Fruit fly (Drosophila melanogaster) whole organism, embryonic: ENCODE data around the gene Nckx30C.
A peak's percentile ranks its signal among the peaks of the same experiment; 100 is the strongest.

Source experiments
- B-H1 ChIP-seq: fragments of 200-800 bp; sonication (Bioruptor generic); IDR thresholded peaks from 3 replicates; pipeline ENCODE4 v1.3.6; 2022; ENCODE audit warnings: missing biosample characterization, missing genetic modification characterization
- B-H2 ChIP-seq: fragments of 200-800 bp; sonication (Bioruptor generic); optimal IDR thresholded peaks from 2 replicates; lab custom pipeline; 2018; ENCODE audit warnings: missing biosample characterization, mild to moderate bottlenecking, missing genetic modification characterization
- CG10431 ChIP-seq: fragments of 200-800 bp; sonication (Bioruptor generic); optimal IDR thresholded peaks from 3 replicates; lab custom pipeline; 2018; ENCODE audit warnings: missing biosample characterization, mild to moderate bottlenecking, missing genetic modification characterization
- CG11247 ChIP-seq: fragments of 200-800 bp; sonication (Bioruptor generic); IDR thresholded peaks from 2 replicates; pipeline ENCODE4 v1.3.6; 2022; ENCODE audit warnings: missing biosample characterization, missing genetic modification characterization
- CG11456 ChIP-seq: fragments of 200-800 bp; sonication (Bioruptor generic); IDR thresholded peaks from 3 replicates; pipeline ENCODE4 v1.3.6; 2022; ENCODE audit warnings: missing biosample characterization, missing genetic modification characterization
- CG1603 ChIP-seq: fragments of 200-800 bp; sonication (Bioruptor generic); optimal IDR thresholded peaks from 2 replicates; lab custom pipeline; 2019; ENCODE audit warnings: missing biosample characterization, mild to moderate bottlenecking, missing genetic modification characterization, moderate library complexity
- CG16813 ChIP-seq: fragments of 200-800 bp; sonication (Bioruptor generic); IDR thresholded peaks from 3 replicates; pipeline ENCODE4 v1.3.6; 2022; ENCODE audit warnings: missing biosample characterization, missing genetic modification characterization; ENCODE audit not compliant: partially characterized antibody
- CG18262 ChIP-seq: fragments of 200-800 bp; optimal IDR thresholded peaks from 3 replicates; lab custom pipeline; 2019; ENCODE audit warnings: missing biosample characterization, mild to moderate bottlenecking, missing genetic modification characterization, moderate library complexity
- CG2678 ChIP-seq: fragments of 200-800 bp; sonication (Bioruptor generic); optimal IDR thresholded peaks from 3 replicates; lab custom pipeline; 2019; ENCODE audit warnings: missing biosample characterization, mild to moderate bottlenecking, missing genetic modification characterization, moderate library complexity
- CG30020 ChIP-seq: fragments of 200-800 bp; optimal IDR thresholded peaks from 2 replicates; lab custom pipeline; 2019; ENCODE audit warnings: missing biosample characterization, mild to moderate bottlenecking, missing genetic modification characterization, moderate library complexity
- CG30403 ChIP-seq: fragments of 200-800 bp; sonication (Bioruptor generic); optimal IDR thresholded peaks from 3 replicates; lab custom pipeline; 2016; ENCODE audit warnings: missing biosample characterization, missing genetic modification characterization
- CG3065 ChIP-seq: fragments of 200-800 bp; sonication (Bioruptor generic); optimal IDR thresholded peaks from 2 replicates; lab custom pipeline; 2016; ENCODE audit warnings: missing biosample characterization, missing genetic modification characterization
- CG34422 ChIP-seq: fragments of 200-800 bp; sonication (Bioruptor generic); IDR thresholded peaks from 3 replicates; pipeline ENCODE4 v1.3.6; 2022; ENCODE audit warnings: missing biosample characterization, missing genetic modification characterization
- CG5180 ChIP-seq: fragments of 200-800 bp; sonication (Bioruptor generic); optimal IDR thresholded peaks from 3 replicates; lab custom pipeline; 2017; ENCODE audit warnings: missing biosample characterization, missing genetic modification characterization, mild to moderate bottlenecking, moderate library complexity, missing genetic modification reagents
- CG7928 ChIP-seq: fragments of 200-800 bp; sonication (Bioruptor generic); optimal IDR thresholded peaks from 2 replicates; lab custom pipeline; 2017; ENCODE audit warnings: missing biosample characterization, mild to moderate bottlenecking, missing genetic modification characterization
- CG8944 ChIP-seq: fragments of 200-800 bp; sonication (Bioruptor generic); optimal IDR thresholded peaks from 3 replicates; lab custom pipeline; 2016; ENCODE audit warnings: missing biosample characterization, missing genetic modification characterization
- CG9215 ChIP-seq: fragments of 200-800 bp; sonication (Bioruptor generic); IDR thresholded peaks from 2 replicates; pipeline ENCODE4 v1.3.6; 2022; ENCODE audit warnings: missing biosample characterization, missing genetic modification characterization
- D19A ChIP-seq: fragments of 200-800 bp; optimal IDR thresholded peaks from 3 replicates; lab custom pipeline; 2019; ENCODE audit warnings: missing biosample characterization, mild to moderate bottlenecking, missing genetic modification characterization, moderate library complexity
- Dad ChIP-seq: fragments of 200-800 bp; sonication (Bioruptor generic); optimal IDR thresholded peaks from 3 replicates; lab custom pipeline; 2016; ENCODE audit warnings: missing biosample characterization, missing genetic modification characterization
- Dbx ChIP-seq: fragments of 200-800 bp; sonication (Bioruptor generic); IDR thresholded peaks from 3 replicates; pipeline ENCODE4 v1.3.6; 2022; ENCODE audit warnings: missing biosample characterization, missing genetic modification characterization
- HLH3B ChIP-seq: fragments of 200-800 bp; sonication (Bioruptor generic); IDR thresholded peaks from 2 replicates; pipeline ENCODE4 v1.3.6; 2022; ENCODE audit warnings: missing biosample characterization, missing genetic modification characterization
- Hey ChIP-seq: fragments of 200-800 bp; sonication (Bioruptor generic); optimal IDR thresholded peaks from 3 replicates; lab custom pipeline; 2018; ENCODE audit warnings: missing biosample characterization, mild to moderate bottlenecking, missing genetic modification characterization
- Hr3 ChIP-seq: fragments of 200-800 bp; sonication (Bioruptor generic); optimal IDR thresholded peaks from 3 replicates; lab custom pipeline; 2016; ENCODE audit warnings: missing biosample characterization, missing genetic modification characterization
- Hsf ChIP-seq: fragments of 200-800 bp; sonication (Bioruptor generic); optimal IDR thresholded peaks from 3 replicates; lab custom pipeline; 2016; ENCODE audit warnings: missing biosample characterization, missing genetic modification characterization
- MESR4 ChIP-seq: fragments of 200-800 bp; sonication (Bioruptor generic); optimal IDR thresholded peaks from 2 replicates; lab custom pipeline; 2018; ENCODE audit warnings: missing biosample characterization, mild to moderate bottlenecking, missing genetic modification characterization, moderate library complexity
- MTF-1 ChIP-seq: fragments of 200-800 bp; sonication (Bioruptor generic); optimal IDR thresholded peaks from 2 replicates; lab custom pipeline; 2018; ENCODE audit warnings: missing biosample characterization, mild to moderate bottlenecking, missing genetic modification characterization, borderline replicate concordance
- Meics ChIP-seq: fragments of 200-800 bp; sonication (Bioruptor generic); optimal IDR thresholded peaks from 2 replicates; lab custom pipeline; 2017; ENCODE audit warnings: missing biosample characterization, mild to moderate bottlenecking, missing genetic modification characterization
- NK7.1 ChIP-seq: fragments of 200-800 bp; sonication (Bioruptor generic); optimal IDR thresholded peaks from 3 replicates; lab custom pipeline; 2016; ENCODE audit warnings: missing biosample characterization, missing genetic modification characterization
- Neu2 ChIP-seq: fragments of 200-800 bp; sonication (Bioruptor generic); optimal IDR thresholded peaks from 3 replicates; lab custom pipeline; 2016; ENCODE audit warnings: missing biosample characterization, missing genetic modification characterization, borderline replicate concordance
- Ptx1 ChIP-seq: fragments of 200-800 bp; sonication (Bioruptor generic); IDR thresholded peaks from 2 replicates; pipeline ENCODE4 v1.3.6; 2022; ENCODE audit warnings: missing biosample characterization, missing genetic modification characterization
- Spps ChIP-seq: fragments of 200-800 bp; sonication (Bioruptor generic); optimal IDR thresholded peaks from 2 replicates; lab custom pipeline; 2018; ENCODE audit warnings: missing biosample characterization, mild to moderate bottlenecking, missing genetic modification characterization
- ara ChIP-seq: fragments of 200-800 bp; sonication (Bioruptor generic); IDR thresholded peaks from 2 replicates; pipeline ENCODE4 v1.3.6; 2022; ENCODE audit warnings: missing biosample characterization, missing genetic modification characterization
- caup ChIP-seq: fragments of 200-800 bp; sonication (Bioruptor generic); optimal IDR thresholded peaks from 3 replicates; lab custom pipeline; 2017; ENCODE audit warnings: missing biosample characterization, mild to moderate bottlenecking, missing genetic modification characterization, moderate library complexity; ENCODE audit not compliant: severe bottlenecking
- chif ChIP-seq, 2 experiments: fragments of 200-800 bp; sonication (Bioruptor generic); optimal IDR thresholded peaks; 3 replicates each; lab custom pipeline; 2016; ENCODE audit warnings: missing biosample characterization in 2 of 2, missing genetic modification characterization in 2 of 2
- dmrt11E ChIP-seq: fragments of 200-800 bp; sonication (Bioruptor generic); optimal IDR thresholded peaks from 3 replicates; lab custom pipeline; 2018; ENCODE audit warnings: missing biosample characterization, mild to moderate bottlenecking, missing genetic modification characterization, moderate library complexity
- emc ChIP-seq: fragments of 200-800 bp; sonication (Bioruptor generic); optimal IDR thresholded peaks from 2 replicates; lab custom pipeline; 2016; ENCODE audit warnings: missing biosample characterization, missing genetic modification characterization
- gfzf ChIP-seq: fragments of 200-800 bp; sonication (Bioruptor generic); optimal IDR thresholded peaks from 2 replicates; lab custom pipeline; 2016; ENCODE audit warnings: missing biosample characterization, mild to moderate bottlenecking, missing genetic modification characterization, moderate library complexity
- kni ChIP-seq: fragments of 200-800 bp; sonication (Bioruptor generic); optimal IDR thresholded peaks from 3 replicates; lab custom pipeline; 2017; ENCODE audit warnings: mild to moderate bottlenecking, missing biosample characterization, missing genetic modification reagents, missing genetic modification characterization
- lab ChIP-seq: fragments of 200-800 bp; sonication (Bioruptor generic); optimal IDR thresholded peaks from 3 replicates; lab custom pipeline; 2017; ENCODE audit warnings: missing biosample characterization, missing genetic modification characterization, mild to moderate bottlenecking, moderate library complexity, missing genetic modification reagents
- lbe ChIP-seq: fragments of 200-800 bp; sonication (Bioruptor generic); optimal IDR thresholded peaks from 2 replicates; lab custom pipeline; 2016; ENCODE audit warnings: missing biosample characterization, mild to moderate bottlenecking, missing genetic modification characterization
- nau ChIP-seq: fragments of 200-800 bp; sonication (Bioruptor generic); optimal IDR thresholded peaks from 3 replicates; lab custom pipeline; 2017; ENCODE audit warnings: missing biosample characterization, mild to moderate bottlenecking, missing genetic modification characterization, missing genetic modification reagents
- nerfin-1 ChIP-seq: fragments of 200-800 bp; sonication (Bioruptor generic); optimal IDR thresholded peaks from 3 replicates; lab custom pipeline; 2019; ENCODE audit warnings: missing biosample characterization, mild to moderate bottlenecking, missing genetic modification characterization, moderate library complexity
- nmo ChIP-seq: fragments of 200-800 bp; sonication (Bioruptor generic); optimal IDR thresholded peaks from 2 replicates; lab custom pipeline; 2018; ENCODE audit warnings: missing biosample characterization, mild to moderate bottlenecking, missing genetic modification characterization, moderate library complexity
- sima ChIP-seq: fragments of 200-800 bp; sonication (Bioruptor generic); optimal IDR thresholded peaks from 2 replicates; lab custom pipeline; 2016; ENCODE audit warnings: missing biosample characterization, missing genetic modification characterization
- tgo ChIP-seq: fragments of 200-800 bp; sonication (Bioruptor generic); IDR thresholded peaks from 3 replicates; pipeline ENCODE4 v1.3.6; 2022; ENCODE audit warnings: missing biosample characterization, missing genetic modification characterization
- trem ChIP-seq: fragments of 200-800 bp; optimal IDR thresholded peaks from 3 replicates; lab custom pipeline; 2019; ENCODE audit warnings: missing biosample characterization, mild to moderate bottlenecking, missing genetic modification characterization, moderate library complexity
- tup ChIP-seq: fragments of 200-800 bp; sonication (Bioruptor generic); optimal IDR thresholded peaks from 2 replicates; lab custom pipeline; 2016; ENCODE audit warnings: missing biosample characterization, mild to moderate bottlenecking, missing genetic modification characterization, moderate library complexity
- tx ChIP-seq: fragments of 200-800 bp; sonication (Bioruptor generic); optimal IDR thresholded peaks from 2 replicates; lab custom pipeline; 2016; ENCODE audit warnings: missing biosample characterization, missing genetic modification characterization
- wor ChIP-seq: fragments of 200-800 bp; sonication (Bioruptor generic); IDR thresholded peaks from 2 replicates; pipeline ENCODE4 v1.3.6; 2022; ENCODE audit warnings: missing biosample characterization, missing genetic modification characterization
- zen2 ChIP-seq: fragments of 200-800 bp; sonication (Bioruptor generic); IDR thresholded peaks from 3 replicates; pipeline ENCODE4 v1.3.6; 2022; ENCODE audit warnings: missing biosample characterization, missing genetic modification characterization; ENCODE audit not compliant: partially characterized antibody

Gene Nckx30C

DNA sequence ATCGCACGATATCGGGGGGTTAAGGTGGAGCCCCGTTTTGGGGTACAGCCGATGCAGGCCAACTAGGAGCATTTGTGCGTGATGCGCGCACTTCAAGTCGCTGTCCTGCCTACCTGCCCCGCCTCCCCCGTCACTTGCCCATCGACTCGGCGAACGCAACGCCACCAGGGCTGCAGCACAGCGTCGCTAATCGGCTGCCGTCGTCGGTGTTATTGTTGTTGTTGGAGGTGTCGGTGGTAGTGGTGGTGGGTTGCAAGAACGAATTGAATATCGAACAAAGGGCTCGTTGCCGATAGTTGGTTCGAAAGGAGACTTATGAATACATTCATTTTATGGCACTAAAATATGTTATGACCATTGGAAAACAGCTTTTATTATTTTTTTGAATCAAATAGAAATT, 12.6 kb upstream of the Nckx30C start (continued):
- TF ChIP-seq CG16813 (GFP tag; lab: Robert Waterston, UW) (peak; percentile 94), CG9215 (GFP tag; lab: Robert Waterston, UW) (peak; percentile 57; the same call in 1 of the 2 replicates), nmo (GFP tag; lab: Kevin White, UChicago) (peak; percentile 46), lbe (GFP tag; lab: Kevin White, UChicago) (peak; percentile 25), nau (GFP tag; lab: Kevin White, UChicago) (no peak), caup (GFP tag; lab: Kevin White, UChicago) (peak; percentile 45), emc (GFP tag; lab: Kevin White, UChicago) (peak; percentile 15), CG34422 (GFP tag; lab: Robert Waterston, UW) (peak; percentile 70; the same call in 2 of the 3 replicates), tup (GFP tag; lab: Kevin White, UChicago) (no peak), chif (GFP tag; optimal IDR thresholded peaks at IDR 0.05; lab: Kevin White, UChicago) (peak in 1 of 2 experiments; percentile 23), Meics (GFP tag; lab: Kevin White, UChicago) (peak; percentile 58), tgo (GFP tag; lab: Robert Waterston, UW) (peak; percentile 48; the same call in 2 of the 3 replicates), tx (GFP tag; lab: Kevin White, UChicago) (no peak), trem (peak; percentile 55), kni (GFP tag; lab: Kevin White, UChicago) (no peak), CG7928 (peak; percentile 97), CG10431 (GFP tag; lab: Kevin White, UChicago) (peak; percentile 94), Hsf (peak; percentile 40), Dbx (peak; percentile 82), B-H2 (GFP tag; lab: Kevin White, UChicago) (peak; percentile 78), Ptx1 (GFP tag; lab: Robert Waterston, UW) (peak; percentile 65), D19A (tag; lab: Kevin White, UChicago) (peak; percentile 38), sima (GFP tag; lab: Kevin White, UChicago) (no peak), Hr3 (GFP tag; lab: Kevin White, UChicago) (peak; percentile 42), wor (no peak), CG5180 (GFP tag; lab: Kevin White, UChicago) (peak; percentile 70), Neu2 (GFP tag; lab: Kevin White, UChicago) (no peak), NK7.1 (no peak), HLH3B (GFP tag; lab: Robert Waterston, UW) (peak; percentile 62), B-H1 (GFP tag; lab: Robert Waterston, UW) (peak; percentile 34; the same call in 2 of the 3 replicates), CG11247 (peak; percentile 59; the same call in 1 of the 2 replicates), Dad (GFP tag; lab: Kevin White, UChicago) (peak; percentile 43), CG1603 (tag; lab: Kevin White, UChicago) (peak; percentile 76), CG3065 (GFP tag; lab: Kevin White, UChicago) (peak; percentile 30), dmrt11E (tag; lab: Kevin White, UChicago) (no peak), CG30020 (tag; lab: Kevin White, UChicago) (peak; percentile 43), lab (peak; percentile 59), CG2678 (tag; lab: Kevin White, UChicago) (peak; percentile 58), MTF-1 (peak; percentile 6), MESR4 (GFP tag; lab: Kevin White, UChicago) (peak; percentile 80), CG8944 (GFP tag; lab: Kevin White, UChicago) (peak; percentile 64), zen2 (peak; percentile 88), gfzf (GFP tag; lab: Kevin White, UChicago) (peak; percentile 12), CG18262 (peak; percentile 42), nerfin-1 (peak; percentile 24), Spps (tag; lab: Kevin White, UChicago) (no peak), CG30403 (GFP tag; lab: Kevin White, UChicago) (peak; percentile 52), ara (GFP tag; lab: Robert Waterston, UW) (0 out of 2 replicates have a peak, but pooled peaks have one; percentile 8), CG11456 (peak; percentile 90), Hey (tag; lab: Kevin White, UChicago) (peak; percentile 37)
